Worm (Caenorhabditis elegans): ENCODE data around the gene F56D2.2.

F56D2.2 gene

DNA sequence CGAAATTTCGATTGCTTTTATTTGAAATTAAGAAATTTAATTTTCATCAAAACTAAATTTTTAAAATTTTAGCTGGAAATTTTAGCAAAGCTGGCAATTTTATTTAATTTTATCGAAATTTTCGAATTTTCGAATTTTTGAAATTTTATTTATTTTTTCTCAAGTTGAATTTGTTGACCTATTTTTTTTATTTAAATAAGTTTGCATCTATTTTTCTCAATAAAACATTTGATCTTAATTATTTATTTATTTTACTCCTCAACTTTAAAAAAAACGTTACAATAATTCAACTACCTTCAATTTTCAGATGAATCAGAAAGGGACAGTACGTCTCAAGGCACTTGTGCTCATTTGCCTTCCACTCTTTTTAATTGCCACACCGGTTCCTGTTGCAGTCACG is 37.8 kb downstream of the F56D2.2 start, which contains the start of gene daf-4:
Gene daf-4 (plus strand): TSS at position 301 of the 400 bp plus-strand sequence.
- no peak for TF ChIP-seq nhr-42 (GFP tag; IDR thresholded peaks at IDR 0.05)
- TF ChIP-seq unc-130 (GFP tag; optimal IDR thresholded peaks at IDR 0.05) = no peak
- TF ChIP-seq mxl-3 (GFP tag; optimal IDR thresholded peaks at IDR 0.05) = no peak
- no peak for TF ChIP-seq lin-38 (GFP tag; IDR thresholded peaks at IDR 0.05)
- no peak for TF ChIP-seq attf-4 (tag; optimal IDR thresholded peaks at IDR 0.05)
- no peak for TF ChIP-seq pqm-1 (tag; optimal IDR thresholded peaks at IDR 0.05)
- TF ChIP-seq ztf-11 (tag; optimal IDR thresholded peaks at IDR 0.05) = no peak
- no peak for TF ChIP-seq ctbp-1 (GFP tag; IDR thresholded peaks at IDR 0.05)
- TF ChIP-seq nhr-102 (tag; optimal IDR thresholded peaks at IDR 0.05) = no peak
- no peak for TF ChIP-seq T26A8.4 (GFP tag; IDR thresholded peaks at IDR 0.05)
- TF ChIP-seq hmg-1.1 (GFP tag; IDR thresholded peaks at IDR 0.05) = no peak
- TF ChIP-seq hlh-11 (tag; optimal IDR thresholded peaks at IDR 0.05) = no peak
- no peak for TF ChIP-seq zfp-3 (GFP tag; conservative IDR thresholded peaks at IDR 0.05)
- no peak for TF ChIP-seq unc-62 (GFP tag; optimal IDR thresholded peaks at IDR 0.05 in 1 of 2)
- no peak for TF ChIP-seq unc-62 (tag; optimal IDR thresholded peaks at IDR 0.05)
- no peak for TF ChIP-seq madf-5 (GFP tag; IDR thresholded peaks at IDR 0.05)
- no peak for TF ChIP-seq ceh-20 (GFP tag; IDR thresholded peaks at IDR 0.05)

DNA sequence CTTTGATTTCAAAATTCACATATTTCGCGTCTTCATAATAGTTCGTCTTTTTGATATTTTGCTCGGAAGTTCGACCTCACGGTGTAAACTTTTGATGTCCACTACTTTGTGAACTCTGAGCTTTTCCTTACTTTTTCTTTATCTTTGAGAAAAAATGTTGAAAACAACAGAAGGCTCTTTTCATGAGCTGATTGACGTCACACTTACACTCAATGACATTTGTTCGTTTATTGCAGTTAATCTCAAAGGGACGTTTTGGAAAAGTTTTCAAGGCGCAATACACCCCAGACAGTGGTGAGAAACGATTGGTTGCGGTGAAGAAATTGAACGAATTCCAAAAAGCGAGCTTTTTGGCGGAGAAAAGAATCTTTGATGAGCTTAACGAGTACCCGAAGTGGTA is 42.2 kb downstream of the F56D2.2 start:
- TF ChIP-seq nhr-11 (tag; optimal IDR thresholded peaks at IDR 0.05) (peak; percentile 34), daf-16 (GFP tag; optimal IDR thresholded peaks at IDR 0.05) (peak in 1 of 2 experiments; percentile 14), daf-16 (tag; optimal IDR thresholded peaks at IDR 0.05) (no peak), aha-1 (tag) (no peak)

DNA sequence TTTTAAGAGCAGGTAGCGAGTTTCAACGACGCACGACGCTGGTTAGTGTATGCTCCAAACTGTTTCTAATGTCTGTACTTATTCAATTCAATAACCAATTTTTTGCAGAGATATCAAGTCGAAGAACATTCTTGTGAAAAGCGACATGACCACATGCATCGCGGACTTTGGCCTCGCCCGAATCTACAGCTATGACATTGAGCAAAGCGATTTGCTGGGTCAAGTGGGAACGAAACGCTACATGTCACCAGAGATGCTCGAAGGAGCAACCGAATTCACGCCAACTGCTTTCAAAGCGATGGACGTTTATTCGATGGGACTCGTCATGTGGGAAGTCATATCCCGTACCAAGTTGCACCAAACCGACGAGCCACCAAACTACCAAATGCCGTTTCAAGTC is 43.3 kb downstream of the F56D2.2 start:
- TF ChIP-seq daf-19 (GFP tag; conservative IDR thresholded peaks at IDR 0.05) = no peak
- no peak for TF ChIP-seq vab-7 (GFP tag; IDR thresholded peaks at IDR 0.05)
- peak; percentile 34 for TF ChIP-seq aha-1 (tag)
- no peak for TF ChIP-seq lin-13 (GFP tag; optimal IDR thresholded peaks at IDR 0.05)
- peak in 1 of 2 experiments; percentile 39 for TF ChIP-seq unc-62 (GFP tag; optimal IDR thresholded peaks at IDR 0.05 in 1 of 2)
- no peak for TF ChIP-seq unc-62 (tag; optimal IDR thresholded peaks at IDR 0.05)

DNA sequence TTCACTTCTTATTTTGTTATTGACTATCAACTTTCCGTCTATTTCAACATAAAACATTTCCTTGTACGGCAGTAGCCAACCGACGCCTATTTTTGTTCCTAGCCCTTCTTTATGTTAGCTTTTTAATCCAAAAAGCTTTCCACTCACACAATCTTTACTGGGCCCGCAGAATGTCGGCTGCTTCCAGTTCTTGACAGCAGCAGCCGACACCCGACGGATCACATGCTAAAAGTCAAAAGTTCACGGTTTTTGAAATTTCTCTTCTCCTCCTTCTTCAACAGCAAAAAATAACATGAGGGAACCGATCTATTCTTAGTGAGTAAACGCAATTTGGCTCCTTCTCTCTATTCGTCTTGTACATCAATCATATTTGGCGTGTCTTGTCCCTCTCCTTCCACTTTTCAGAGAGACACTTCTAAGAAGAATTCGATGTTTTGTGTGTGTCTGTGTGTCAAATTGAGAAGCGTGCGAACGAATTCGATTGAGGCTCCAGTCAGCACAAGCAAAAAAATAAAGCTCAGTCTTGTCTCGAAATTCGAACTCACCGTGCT is 45.4 kb downstream of the F56D2.2 start:
- TF ChIP-seq nhr-48 (tag; optimal IDR thresholded peaks at IDR 0.05) (no peak), hlh-30 (tag; optimal IDR thresholded peaks at IDR 0.05; ENCODE audit: insufficient read depth) (peak; percentile 34), ztf-11 (tag; optimal IDR thresholded peaks at IDR 0.05) (no peak), vab-7 (GFP tag; IDR thresholded peaks at IDR 0.05) (0 out of 2 replicates have a peak, but pooled peaks have one; percentile 15), unc-62 (GFP tag; optimal IDR thresholded peaks at IDR 0.05 in 1 of 2) (peak in 1 of 2 experiments; percentile 41), unc-62 (tag; optimal IDR thresholded peaks at IDR 0.05) (no peak), lir-3 (tag; optimal IDR thresholded peaks at IDR 0.05) (no peak), fkh-10 (GFP tag; optimal IDR thresholded peaks at IDR 0.05) (peak; percentile 70), ces-1 (GFP tag; optimal IDR thresholded peaks at IDR 0.05) (peak; percentile 88), mep-1 (tag; optimal IDR thresholded peaks at IDR 0.05) (peak; percentile 3), Y105C5A.15 (GFP tag; IDR thresholded peaks at IDR 0.05) (no peak), lsy-2 (tag; optimal IDR thresholded peaks at IDR 0.05) (peak in 1 of 2 experiments; percentile 38), arid-1 (GFP tag; conservative IDR thresholded peaks at IDR 0.05) (no peak), ctbp-1 (GFP tag; IDR thresholded peaks at IDR 0.05) (0 out of 2 replicates have a peak, but pooled peaks have one; percentile 36), hif-1 (tag; optimal IDR thresholded peaks at IDR 0.05) (peak in 1 of 2 experiments; percentile 12), snpc-4 (tag; optimal IDR thresholded peaks at IDR 0.05) (peak; percentile 30)

Data from whole organism, L4 larva.